Fruit fly (Drosophila melanogaster) ovary, adult (tissue): ENCODE measurements around the gene CG9297.

ENCODE experiments used
- CG17801 ChIP-seq: fragments of 200-800 bp; optimal IDR thresholded peaks from 2 replicates; lab custom pipeline; 2019; ENCODE audit warnings: missing biosample characterization, mild to moderate bottlenecking, missing genetic modification characterization, moderate library complexity; ENCODE audit not compliant: partially characterized antibody

Gene CG9297

dm6 chr3R:13782035-13782434, 10.7 kb downstream of the CG9297 start, which contains the start of gene Dip-B:
Dip-B (plus strand) TSS chr3R:13782288.
- TF ChIP-seq CG17801 (GFP tag; lab: Kevin White, UChicago): no peak

dm6 chr3R:13782578-13782977, 11.3 kb downstream of the CG9297 start:
- no peak for TF ChIP-seq CG17801 (GFP tag; lab: Kevin White, UChicago)

- no peak for TF ChIP-seq CG17801 (GFP tag; lab: Kevin White, UChicago)
These were observed 12.1 kb downstream of the CG9297 start for dm6 chr3R:13783397-13783796.

- no peak for TF ChIP-seq CG17801 (GFP tag; lab: Kevin White, UChicago)
These were observed 14.6 kb downstream of the CG9297 start for dm6 chr3R:13785895-13786294.

- no peak for TF ChIP-seq CG17801 (GFP tag; lab: Kevin White, UChicago)
These were observed 16.9 kb downstream of the CG9297 start for dm6 chr3R:13788224-13788623.

dm6 chr3R:13788672-13789071, 17.4 kb downstream of the CG9297 start:
- no peak for TF ChIP-seq CG17801 (GFP tag; lab: Kevin White, UChicago)

- no peak for TF ChIP-seq CG17801 (GFP tag; lab: Kevin White, UChicago)
These were observed 18.5 kb downstream of the CG9297 start for dm6 chr3R:13789617-13790277.

dm6 chr3R:13790820-13791219, 19.5 kb downstream of the CG9297 start:
- TF ChIP-seq CG17801 (GFP tag; lab: Kevin White, UChicago): no peak

- TF ChIP-seq CG17801 (GFP tag; lab: Kevin White, UChicago): no peak
These were observed 22.0 kb downstream of the CG9297 start for dm6 chr3R:13793105-13793978.

dm6 chr3R:13793979-13794665, 22.8 kb downstream of the CG9297 start:
- no peak for TF ChIP-seq CG17801 (GFP tag; lab: Kevin White, UChicago)

- TF ChIP-seq CG17801 (GFP tag; lab: Kevin White, UChicago): no peak
These were observed 23.4 kb downstream of the CG9297 start for dm6 chr3R:13794666-13795055.

- TF ChIP-seq CG17801 (GFP tag; lab: Kevin White, UChicago): no peak
These were observed 24.8 kb downstream of the CG9297 start for dm6 chr3R:13796071-13796470.

dm6 chr3R:13796607-13797246, 25.4 kb downstream of the CG9297 start:
- TF ChIP-seq CG17801 (GFP tag; lab: Kevin White, UChicago): no peak

- no peak for TF ChIP-seq CG17801 (GFP tag; lab: Kevin White, UChicago)
These were observed 26.0 kb downstream of the CG9297 start for dm6 chr3R:13797269-13797677.
